Worm (Caenorhabditis elegans): ENCODE data around the gene Y59C2A.3.

DNA sequence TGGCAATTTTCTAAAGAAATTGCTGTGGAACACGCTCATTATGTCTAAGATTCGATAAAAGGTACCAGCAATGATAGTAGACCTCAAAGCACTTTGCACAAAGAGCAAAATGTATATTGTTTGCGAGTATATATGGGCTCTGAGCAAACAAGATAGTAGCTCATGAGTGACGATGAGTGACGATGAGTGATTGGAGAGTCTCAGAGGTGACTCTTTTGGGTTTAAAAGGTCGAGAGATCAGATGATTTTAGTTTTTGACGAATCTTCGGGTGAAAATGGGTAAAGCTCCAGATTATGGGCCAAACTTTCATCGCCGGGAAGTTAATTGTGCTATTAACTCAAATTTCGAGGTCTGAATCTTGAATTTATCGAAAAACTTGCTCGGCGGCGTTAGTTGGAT, 23.0 kb downstream of the Y59C2A.3 start:
- no peak for TF ChIP-seq ZK546.5 (tag; optimal IDR thresholded peaks at IDR 0.05)
- TF ChIP-seq ctbp-1 (GFP tag; IDR thresholded peaks at IDR 0.05), result no peak
- no peak for TF ChIP-seq fos-1 (tag; optimal IDR thresholded peaks at IDR 0.05)
- no peak for TF ChIP-seq T20F7.1 (GFP tag; optimal IDR thresholded peaks at IDR 0.05)
- TF ChIP-seq snpc-4 (tag; optimal IDR thresholded peaks at IDR 0.05), result no peak
- no peak for TF ChIP-seq gei-8 (GFP tag; optimal IDR thresholded peaks at IDR 0.05)
- TF ChIP-seq daf-19 (GFP tag; conservative IDR thresholded peaks at IDR 0.05), result no peak
